Fruit fly (Drosophila melanogaster) whole organism, pupa: Measurements from ENCODE around the gene Acbp5.

ENCODE experiments used
- CG10348 ChIP-seq: fragments of 200-800 bp; sonication (Bioruptor generic); IDR thresholded peaks from 2 replicates; pipeline ENCODE4 v1.3.6; 2022; ENCODE audit warnings: missing biosample characterization, missing genetic modification characterization
- CG12605 ChIP-seq: fragments of 200-800 bp; sonication (Bioruptor generic); IDR thresholded peaks from 2 replicates; pipeline ENCODE4 v1.3.6; 2022; ENCODE audit warnings: missing biosample characterization, missing genetic modification characterization
- CG13204 ChIP-seq: fragments of 200-800 bp; sonication (Bioruptor generic); optimal IDR thresholded peaks from 2 replicates; lab custom pipeline; 2018; ENCODE audit warnings: missing biosample characterization, mild to moderate bottlenecking, missing genetic modification characterization, moderate library complexity
- CG15710 ChIP-seq: fragments of 200-800 bp; sonication (Bioruptor generic); optimal IDR thresholded peaks from 2 replicates; lab custom pipeline; 2018; ENCODE audit warnings: missing biosample characterization, mild to moderate bottlenecking, missing genetic modification characterization, moderate library complexity
- CG32121 ChIP-seq: fragments of 200-800 bp; sonication (Bioruptor generic); IDR thresholded peaks from 2 replicates; pipeline ENCODE4 v1.3.6; 2022; ENCODE audit warnings: missing biosample characterization, missing genetic modification characterization
- CG4496 ChIP-seq: fragments of 200-800 bp; sonication (Bioruptor generic); IDR thresholded peaks from 3 replicates; pipeline ENCODE4 v1.3.6; 2022; ENCODE audit warnings: missing biosample characterization, missing genetic modification characterization
- CG8159 ChIP-seq: fragments of 200-800 bp; sonication (Bioruptor generic); optimal IDR thresholded peaks from 3 replicates; lab custom pipeline; 2018; ENCODE audit warnings: missing biosample characterization, mild to moderate bottlenecking, missing genetic modification characterization, moderate library complexity
- CG8301 ChIP-seq: fragments of 200-800 bp; sonication (Bioruptor generic); optimal IDR thresholded peaks from 2 replicates; lab custom pipeline; 2018; ENCODE audit warnings: missing biosample characterization, mild to moderate bottlenecking, missing genetic modification characterization
- EcR ChIP-seq: fragments of 200-800 bp; sonication (Bioruptor generic); optimal IDR thresholded peaks from 3 replicates; lab custom pipeline; 2019; ENCODE audit warnings: missing biosample characterization, missing genetic modification characterization, mild to moderate bottlenecking, moderate library complexity, missing genetic modification reagents
- Pif1A ChIP-seq: fragments of 200-800 bp; sonication (Bioruptor generic); optimal IDR thresholded peaks from 3 replicates; lab custom pipeline; 2016; ENCODE audit warnings: missing biosample characterization, missing genetic modification characterization
- Pif1B ChIP-seq: fragments of 200-800 bp; sonication (Bioruptor generic); optimal IDR thresholded peaks from 3 replicates; lab custom pipeline; 2016; ENCODE audit warnings: missing biosample characterization, missing genetic modification characterization
- fd96Ca ChIP-seq: fragments of 200-800 bp; sonication (Bioruptor generic); IDR thresholded peaks from 3 replicates; pipeline ENCODE4 v1.3.6; 2022; ENCODE audit warnings: missing biosample characterization, missing genetic modification characterization
- rn ChIP-seq: fragments of 200-800 bp; sonication (Bioruptor generic); IDR thresholded peaks from 2 replicates; pipeline ENCODE4 v1.3.6; 2022; ENCODE audit warnings: missing biosample characterization, missing genetic modification characterization

DNA sequence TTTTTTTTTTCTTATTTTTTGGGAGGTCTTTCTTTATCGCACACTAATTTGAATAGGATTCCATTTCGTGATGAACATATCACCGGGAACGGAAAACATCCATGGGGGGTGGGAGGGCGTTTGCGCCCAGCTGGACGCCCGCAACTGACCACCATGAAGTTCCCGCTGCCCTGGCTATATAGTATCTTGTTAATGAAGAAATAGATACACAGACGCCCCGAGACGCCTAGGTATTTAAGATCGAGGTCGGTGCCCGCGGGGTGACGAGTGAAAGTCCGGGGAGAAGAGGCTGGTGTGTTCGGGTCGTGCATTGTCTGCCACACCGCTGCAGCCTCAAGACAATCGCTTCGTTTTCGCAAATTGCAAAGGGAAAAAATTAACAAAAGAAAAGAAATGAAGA lies 37.7 kb upstream of the Acbp5 start:
- TF ChIP-seq CG4496 (GFP tag; lab: Robert Waterston, UW) (no peak), CG8159 (no peak), Pif1B (GFP tag; lab: Kevin White, UChicago) (no peak), rn (GFP tag; lab: Robert Waterston, UW) (no peak), CG12605 (GFP tag; lab: Robert Waterston, UW) (no peak), CG32121 (GFP tag; lab: Robert Waterston, UW) (no peak), CG15710 (no peak), EcR (no peak), fd96Ca (no peak), CG8301 (tag; lab: Kevin White, UChicago) (no peak), CG10348 (GFP tag; lab: Robert Waterston, UW) (no peak), Pif1A (GFP tag; lab: Kevin White, UChicago) (no peak), CG13204 (GFP tag; lab: Kevin White, UChicago) (no peak)
